Worm (Caenorhabditis elegans): Measurements from ENCODE around the gene Y59C2A.2.
"Not testable (repeated sequence)": the region's sequence is repeated elsewhere in the genome, so short reads cannot be mapped to it uniquely, and the experiment has no call there.

- not testable (repeated sequence) for TF ChIP-seq mep-1 (tag; optimal IDR thresholded peaks at IDR 0.05); ama-1 (optimal IDR thresholded peaks at IDR 0.05); unc-62 (GFP tag; optimal IDR thresholded peaks at IDR 0.05 in 1 of 2); unc-62 (tag; optimal IDR thresholded peaks at IDR 0.05); fkh-10 (GFP tag; optimal IDR thresholded peaks at IDR 0.05)
Measured at ce11 chrII:2163370-2163882, 40.5 kb downstream of the Y59C2A.2 start, which contains the start of gene C33C12.11.
